Fruit fly (Drosophila melanogaster) whole organism, adult: ENCODE measurements around the gene Parg.
A peak's percentile ranks its signal among the peaks of the same experiment; 100 is the strongest.

Experiments used
- CG12768 ChIP-seq: fragments of 200-800 bp; sonication (Bioruptor generic); optimal IDR thresholded peaks from 2 replicates; lab custom pipeline; 2017; ENCODE audit warnings: missing biosample characterization, missing genetic modification characterization, mild to moderate bottlenecking, moderate library complexity, missing genetic modification reagents
- CG14711 ChIP-seq: fragments of 200-800 bp; sonication (Bioruptor generic); optimal IDR thresholded peaks from 2 replicates; lab custom pipeline; 2018; ENCODE audit warnings: missing biosample characterization, mild to moderate bottlenecking, missing genetic modification characterization, moderate library complexity
- CG5204 ChIP-seq: fragments of 200-800 bp; sonication (Bioruptor generic); optimal IDR thresholded peaks from 2 replicates; lab custom pipeline; 2016; ENCODE audit warnings: missing biosample characterization, missing genetic modification characterization
- Clk ChIP-seq: fragments of 200-800 bp; sonication (Bioruptor generic); optimal IDR thresholded peaks from 2 replicates; lab custom pipeline; 2017; ENCODE audit warnings: missing biosample characterization, missing genetic modification characterization
- Crg-1 ChIP-seq: fragments of 200-800 bp; sonication (Bioruptor generic); optimal IDR thresholded peaks from 2 replicates; lab custom pipeline; 2016; ENCODE audit warnings: missing biosample characterization, missing genetic modification characterization
- Hr96 ChIP-seq: fragments of 200-800 bp; sonication (Bioruptor generic); optimal IDR thresholded peaks from 2 replicates; lab custom pipeline; 2016; ENCODE audit warnings: missing biosample characterization, missing genetic modification characterization
- Mnt ChIP-seq: fragments of 200-800 bp; sonication (Bioruptor generic); optimal IDR thresholded peaks from 2 replicates; lab custom pipeline; 2016; ENCODE audit warnings: missing biosample characterization, mild to moderate bottlenecking, missing genetic modification characterization
- bab1 ChIP-seq: fragments of 200-800 bp; sonication (Bioruptor generic); optimal IDR thresholded peaks from 3 replicates; lab custom pipeline; 2019; ENCODE audit warnings: missing biosample characterization, mild to moderate bottlenecking, missing genetic modification characterization, moderate library complexity
- cic ChIP-seq: fragments of 200-800 bp; sonication (Bioruptor generic); optimal IDR thresholded peaks from 2 replicates; lab custom pipeline; 2017; ENCODE audit warnings: missing biosample characterization, mild to moderate bottlenecking, missing genetic modification characterization, moderate library complexity
- cnc ChIP-seq, 2 experiments: fragments of >200 bp; optimal IDR thresholded peaks; 2 replicates each; lab custom pipeline; 2017
- kay ChIP-seq: fragments of 200-800 bp; sonication (Bioruptor generic); peaks from one replicate; lab custom pipeline; 2016; ENCODE audit warnings: missing biosample characterization, missing genetic modification characterization, borderline replicate concordance
- pad ChIP-seq: fragments of 200-800 bp; sonication (Bioruptor generic); optimal IDR thresholded peaks from 3 replicates; lab custom pipeline; 2017; ENCODE audit warnings: missing biosample characterization, missing genetic modification characterization, mild to moderate bottlenecking, moderate library complexity, missing genetic modification reagents
- toe ChIP-seq: fragments of 200-800 bp; sonication (Bioruptor generic); optimal IDR thresholded peaks from 2 replicates; lab custom pipeline; 2016; ENCODE audit warnings: missing biosample characterization, missing genetic modification characterization

dm6 chrX:3693989-3694769 lies 22.9 kb upstream of the Parg start:
- TF ChIP-seq Mnt (GFP tag; lab: Kevin White, UChicago) (no peak), Crg-1 (GFP tag; lab: Kevin White, UChicago) (peak; percentile 58), Clk (GFP tag; lab: Kevin White, UChicago) (no peak), cnc (optimal IDR thresholded peaks at IDR 0.05; lab: Kevin White, UChicago) (no peak), bab1 (GFP tag; lab: Kevin White, UChicago) (peak; percentile 25), CG5204 (peak; percentile 65), kay (GFP tag; lab: Kevin White, UChicago) (peak; percentile 71), cic (GFP tag; lab: Kevin White, UChicago) (peak; percentile 11), Hr96 (no peak), CG14711 (tag; lab: Kevin White, UChicago) (peak; percentile 48), CG12768 (GFP tag; lab: Kevin White, UChicago) (peak; percentile 13), toe (no peak), pad (GFP tag; lab: Kevin White, UChicago) (peak; percentile 55)
